Worm (Caenorhabditis elegans): Measurements from ENCODE around the gene F11G11.14.
"Not testable (repeated sequence)": the region's sequence is repeated elsewhere in the genome, so short reads cannot be mapped to it uniquely, and the experiment has no call there.

F11G11.14 gene

DNA sequence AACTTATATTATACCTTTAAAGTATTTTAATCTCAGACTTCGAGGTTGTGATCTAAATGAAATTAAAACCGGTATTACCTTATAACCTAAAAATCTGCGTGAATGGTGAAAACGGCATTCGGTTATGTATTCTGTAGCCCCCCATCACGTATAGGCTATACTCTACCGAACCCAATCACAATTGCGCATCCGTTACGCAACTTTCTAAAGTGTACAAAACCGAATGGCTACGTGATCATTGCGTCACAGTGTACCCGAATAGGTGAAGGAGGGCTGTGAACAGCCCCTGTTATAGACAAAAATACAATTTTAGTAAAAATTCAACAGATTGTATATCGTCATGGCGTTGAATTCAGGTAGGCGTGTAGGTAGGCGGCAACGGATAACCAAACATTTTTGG, 40.9 kb upstream of the F11G11.14 start:
- TF ChIP-seq nhr-28 (tag; optimal IDR thresholded peaks at IDR 0.05) (peak; percentile 87), nhr-77 (tag; optimal IDR thresholded peaks at IDR 0.05) (no peak)

DNA sequence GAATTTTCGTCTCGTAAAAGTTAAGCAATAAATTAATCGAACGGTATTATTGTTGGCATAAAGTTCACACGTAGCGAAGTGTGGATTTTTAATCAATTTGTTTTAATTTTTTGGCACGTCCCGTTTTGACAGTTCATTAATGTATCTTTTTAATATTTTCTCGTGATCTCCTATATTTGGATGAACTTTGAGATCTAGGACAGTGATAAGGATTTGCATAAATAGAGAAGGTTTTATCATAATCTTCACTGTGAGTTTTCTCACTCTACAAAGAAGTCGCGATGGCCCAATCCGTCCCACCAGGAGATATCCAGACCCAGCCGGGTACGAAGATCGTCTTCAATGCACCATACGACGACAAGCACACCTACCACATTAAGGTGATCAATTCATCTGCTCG, 38.3 kb upstream of the F11G11.14 start, which contains the start of the genes C33F10.8 and msp-40:
C33F10.8 (minus strand) TSS at position 101 of the 400 bp plus-strand sequence.
msp-40 (plus strand) TSS at position 282 of the 400 bp plus-strand sequence.
- not testable (repeated sequence) for TF ChIP-seq duxl-1 (tag; optimal IDR thresholded peaks at IDR 0.05; ENCODE audit: poor library complexity); lin-1 (GFP tag; IDR thresholded peaks at IDR 0.05); mes-2 (tag; optimal IDR thresholded peaks at IDR 0.05; ENCODE audit: poor library complexity, severe bottlenecking)

ce11 chrII:4827734-4828609, 35.5 kb upstream of the F11G11.14 start, which contains the start of the genes fbxb-88 and tbck-1:
TSS of gene fbxb-88 (minus strand) at chrII:4827884.
TSS of gene tbck-1 (plus strand) at chrII:4828559.
- TF ChIP-seq T20F7.1 (GFP tag; optimal IDR thresholded peaks at IDR 0.05) (peak; percentile 58), dpl-1 (GFP tag; optimal IDR thresholded peaks at IDR 0.05) (peak; percentile 96), fkh-10 (GFP tag; optimal IDR thresholded peaks at IDR 0.05) (no peak), nhr-111 (GFP tag; optimal IDR thresholded peaks at IDR 0.05) (no peak), rbr-2 (tag; optimal IDR thresholded peaks at IDR 0.05) (peak; percentile 38)

- no peak for TF ChIP-seq dmd-6 (GFP tag; IDR thresholded peaks at IDR 0.05)
- TF ChIP-seq aha-1 (tag), result no peak
- TF ChIP-seq nhr-76 (tag; optimal IDR thresholded peaks at IDR 0.05), result no peak
- TF ChIP-seq duxl-1 (tag; optimal IDR thresholded peaks at IDR 0.05; ENCODE audit: poor library complexity), result no peak
- no peak for TF ChIP-seq nhr-25 (tag; optimal IDR thresholded peaks at IDR 0.05; ENCODE audit: borderline replicate concordance, insufficient read depth)
- TF ChIP-seq mdl-1 (tag; optimal IDR thresholded peaks at IDR 0.05), result no peak
- TF ChIP-seq aly-2 (tag; optimal IDR thresholded peaks at IDR 0.05), result no peak
- no peak for TF ChIP-seq Y48G9A.11 (GFP tag; IDR thresholded peaks at IDR 0.05)
- TF ChIP-seq hlh-30 (tag; optimal IDR thresholded peaks at IDR 0.05; ENCODE audit: insufficient read depth), result no peak
- TF ChIP-seq T20F7.1 (GFP tag; optimal IDR thresholded peaks at IDR 0.05), result no peak
- no peak for TF ChIP-seq lir-3 (tag; optimal IDR thresholded peaks at IDR 0.05)
- TF ChIP-seq tag-97 (GFP tag; IDR thresholded peaks at IDR 0.05), result no peak
- no peak for TF ChIP-seq lin-1 (GFP tag; IDR thresholded peaks at IDR 0.05)
- TF ChIP-seq lin-39 (tag; optimal IDR thresholded peaks at IDR 0.05), result no peak
- TF ChIP-seq zag-1 (tag; optimal IDR thresholded peaks at IDR 0.05), result no peak
- TF ChIP-seq ztf-11 (tag; optimal IDR thresholded peaks at IDR 0.05), result no peak
Observed at ce11 chrII:4834761-4835160, 28.7 kb upstream of the F11G11.14 start, which contains the start of the genes C33F10.11 and C33F10.1. TSS of gene C33F10.11 (minus strand) at chrII:4834861. TSS of gene C33F10.1 (plus strand) at chrII:4835023.

DNA sequence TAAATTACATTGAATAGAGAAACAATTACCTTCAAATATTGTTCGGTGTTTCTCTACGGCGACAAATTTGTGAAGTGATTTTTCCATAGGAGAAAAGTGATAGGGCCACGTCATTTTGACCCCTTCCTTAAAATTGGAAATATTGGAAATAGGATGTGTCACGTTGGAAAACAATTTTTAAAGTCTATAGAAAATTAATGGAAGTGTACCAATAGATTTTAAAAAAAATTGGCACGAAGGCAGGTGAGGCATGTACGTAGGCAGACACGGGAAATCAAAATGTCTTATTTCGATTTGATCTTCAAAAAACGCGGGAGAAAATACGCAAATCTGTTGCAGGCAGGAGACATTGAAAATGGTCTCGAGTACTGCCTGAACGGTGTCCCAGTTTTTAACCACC, 25.8 kb upstream of the F11G11.14 start, which contains the start of gene C33F10.12:
C33F10.12 (minus strand) TSS at position 101 of the 400 bp plus-strand sequence.
- TF ChIP-seq unc-62 (GFP tag; optimal IDR thresholded peaks at IDR 0.05 in 1 of 2) (no peak), unc-62 (tag; optimal IDR thresholded peaks at IDR 0.05) (no peak), snpc-4 (tag; optimal IDR thresholded peaks at IDR 0.05) (no peak), gei-8 (GFP tag; optimal IDR thresholded peaks at IDR 0.05) (no peak), Y75B8A.6 (GFP tag; IDR thresholded peaks at IDR 0.05) (no peak), zip-11 (GFP tag; IDR thresholded peaks at IDR 0.05) (no peak), D1046.2 (GFP tag; IDR thresholded peaks at IDR 0.05) (no peak)
